Worm (Caenorhabditis elegans) whole organism, midembryonic: Measurements from ENCODE around the gene lin-37.

ENCODE experiments used
- cog-1 ChIP-seq: sonication (generic microtip); optimal IDR thresholded peaks from 2 replicates; lab custom pipeline; 2016; ENCODE audit warnings: missing genetic modification characterization, missing compliant biosample characterization
- flt-1 ChIP-seq: fragments of 200-800 bp; sonication (Bioruptor generic); IDR thresholded peaks from 2 replicates; pipeline ENCODE4 v1.3.6; 2022; ENCODE audit warnings: missing genetic modification characterization, missing compliant biosample characterization
- klf-2 ChIP-seq: fragments of 200-800 bp; sonication (Bioruptor generic); conservative IDR thresholded peaks from 2 replicates; pipeline ENCODE4 v1.3.6; 2022; ENCODE audit warnings: missing genetic modification reagents, missing genetic modification characterization, missing compliant biosample characterization
- med-1 ChIP-seq: sonication (generic microtip); optimal IDR thresholded peaks from 2 replicates; lab custom pipeline; 2017; ENCODE audit warnings: missing genetic modification characterization, mild to moderate bottlenecking, missing compliant biosample characterization, antibody characterized with exemption, missing genetic modification reagents; ENCODE audit not compliant: insufficient read depth
- ref-1 ChIP-seq: fragments of 200-800 bp; sonication (Bioruptor generic); conservative IDR thresholded peaks from 2 replicates; pipeline ENCODE4 v1.3.6; 2022; ENCODE audit warnings: missing genetic modification reagents, missing genetic modification characterization, missing compliant biosample characterization
- tab-1 ChIP-seq: fragments of 200-800 bp; sonication (Bioruptor generic); IDR thresholded peaks from 2 replicates; pipeline ENCODE4 v1.3.6; 2022; ENCODE audit warnings: missing genetic modification characterization, missing compliant biosample characterization
- ztf-23 ChIP-seq: fragments of 200-800 bp; sonication (Bioruptor generic); IDR thresholded peaks from 2 replicates; pipeline ENCODE4 v1.3.6; 2022; ENCODE audit warnings: missing genetic modification reagents, missing genetic modification characterization, missing compliant biosample characterization
- ztf-29 ChIP-seq: fragments of 200-800 bp; sonication (Bioruptor generic); IDR thresholded peaks from 2 replicates; pipeline ENCODE4 v1.3.6; 2022; ENCODE audit warnings: missing genetic modification reagents, missing genetic modification characterization, missing compliant biosample characterization

ce11 chrIII:7045643-7046042 is 26.7 kb downstream of the lin-37 start, which contains the start of gene R01H2.7:
- TF ChIP-seq cog-1 (tag; lab: Kevin White, UChicago), result no peak
- TF ChIP-seq klf-2 (GFP tag; lab: Robert Waterston, UW), result no peak
- TF ChIP-seq tab-1, result no peak
- TF ChIP-seq flt-1, result no peak
- TF ChIP-seq ztf-29 (GFP tag; lab: Robert Waterston, UW), result no peak
- TF ChIP-seq ztf-23 (GFP tag; lab: Robert Waterston, UW), result no peak
- no peak for TF ChIP-seq ref-1 (GFP tag; lab: Robert Waterston, UW)
- no peak for TF ChIP-seq med-1 (GFP tag; lab: Kevin White, UChicago)
